Fruit fly (Drosophila melanogaster) whole organism, embryonic: ENCODE data around the gene L2HGDH.
A peak's percentile ranks its signal among the peaks of the same experiment; 100 is the strongest.

Experiments
- Adf1 ChIP-seq: fragments of 200-800 bp; sonication (Bioruptor generic); IDR thresholded peaks from 2 replicates; pipeline ENCODE4 v1.3.6; 2022; ENCODE audit warnings: missing biosample characterization, missing genetic modification characterization
- BEAF-32 ChIP-seq: fragments of 200-800 bp; sonication (Bioruptor generic); optimal IDR thresholded peaks from 3 replicates; lab custom pipeline; 2017; ENCODE audit warnings: missing biosample characterization, missing genetic modification characterization, mild to moderate bottlenecking, moderate library complexity, missing genetic modification reagents
- Bgb ChIP-seq: fragments of 200-800 bp; sonication (Bioruptor generic); IDR thresholded peaks from 2 replicates; pipeline ENCODE4 v1.3.6; 2022; ENCODE audit warnings: missing biosample characterization, missing genetic modification characterization; ENCODE audit not compliant: partially characterized antibody
- CG10543 ChIP-seq: fragments of 200-800 bp; sonication (Bioruptor generic); optimal IDR thresholded peaks from 3 replicates; lab custom pipeline; 2017; ENCODE audit warnings: missing biosample characterization, mild to moderate bottlenecking, missing genetic modification characterization, moderate library complexity
- CG11456 ChIP-seq: fragments of 200-800 bp; sonication (Bioruptor generic); IDR thresholded peaks from 3 replicates; pipeline ENCODE4 v1.3.6; 2022; ENCODE audit warnings: missing biosample characterization, missing genetic modification characterization
- CG11696 ChIP-seq: fragments of 200-800 bp; sonication (Bioruptor generic); IDR thresholded peaks from 2 replicates; pipeline ENCODE4 v1.3.6; 2022; ENCODE audit warnings: missing biosample characterization, missing genetic modification characterization
- CG12659 ChIP-seq: fragments of 200-800 bp; sonication (Bioruptor generic); optimal IDR thresholded peaks from 3 replicates; lab custom pipeline; 2017; ENCODE audit warnings: mild to moderate bottlenecking, missing biosample characterization, missing genetic modification reagents, missing genetic modification characterization
- CG14965 ChIP-seq: fragments of 200-800 bp; sonication (Bioruptor generic); optimal IDR thresholded peaks from 2 replicates; lab custom pipeline; 2016; ENCODE audit warnings: missing biosample characterization, missing genetic modification characterization, borderline replicate concordance
- CG15073 ChIP-seq: fragments of 200-800 bp; sonication (Bioruptor generic); optimal IDR thresholded peaks from 2 replicates; lab custom pipeline; 2016; ENCODE audit warnings: missing biosample characterization, missing genetic modification characterization
- CG15514 ChIP-seq: fragments of 200-800 bp; sonication (Bioruptor generic); optimal IDR thresholded peaks from 3 replicates; lab custom pipeline; 2017; ENCODE audit warnings: missing biosample characterization, missing genetic modification characterization, mild to moderate bottlenecking, moderate library complexity, missing genetic modification reagents
- CG1647 ChIP-seq: fragments of 200-800 bp; sonication (Bioruptor generic); optimal IDR thresholded peaks from 3 replicates; lab custom pipeline; 2016; ENCODE audit warnings: missing biosample characterization, missing genetic modification characterization
- CG17186 ChIP-seq: fragments of 200-800 bp; sonication (Bioruptor generic); optimal IDR thresholded peaks from 3 replicates; lab custom pipeline; 2017; ENCODE audit warnings: missing biosample characterization, missing genetic modification reagents, missing genetic modification characterization
- CG17359 ChIP-seq: fragments of 200-800 bp; sonication (Bioruptor generic); optimal IDR thresholded peaks from 3 replicates; lab custom pipeline; 2018; ENCODE audit warnings: missing biosample characterization, mild to moderate bottlenecking, missing genetic modification characterization, moderate library complexity
- CG18764 ChIP-seq: fragments of 200-800 bp; sonication (Bioruptor generic); optimal IDR thresholded peaks from 3 replicates; lab custom pipeline; 2016; ENCODE audit warnings: missing biosample characterization, missing genetic modification characterization
- CG31388 ChIP-seq: fragments of 200-800 bp; sonication (Bioruptor generic); optimal IDR thresholded peaks from 2 replicates; lab custom pipeline; 2016; ENCODE audit warnings: missing biosample characterization, missing genetic modification characterization
- CG32532 ChIP-seq: fragments of 200-800 bp; sonication (Bioruptor generic); IDR thresholded peaks from 2 replicates; pipeline ENCODE4 v1.3.6; 2022; ENCODE audit warnings: missing biosample characterization, missing genetic modification characterization
- CG33557 ChIP-seq: fragments of 200-800 bp; sonication (Bioruptor generic); optimal IDR thresholded peaks from 2 replicates; lab custom pipeline; 2019; ENCODE audit warnings: missing biosample characterization, mild to moderate bottlenecking, missing genetic modification characterization, moderate library complexity
- CG3995 ChIP-seq: fragments of 200-800 bp; sonication (Bioruptor generic); optimal IDR thresholded peaks from 3 replicates; lab custom pipeline; 2016; ENCODE audit warnings: missing biosample characterization, missing genetic modification characterization
- CG4854 ChIP-seq: fragments of 200-800 bp; sonication (Bioruptor generic); optimal IDR thresholded peaks from 2 replicates; lab custom pipeline; 2016; ENCODE audit warnings: missing biosample characterization, missing genetic modification characterization, inconsistent platforms
- CG6254 ChIP-seq: fragments of 200-800 bp; sonication (Bioruptor generic); optimal IDR thresholded peaks from 3 replicates; lab custom pipeline; 2017; ENCODE audit warnings: mild to moderate bottlenecking, missing biosample characterization, missing genetic modification reagents, missing genetic modification characterization
- CG8290 ChIP-seq, 3 experiments: fragments of 200-800 bp; sonication (Bioruptor generic); optimal IDR thresholded peaks; 2 replicates each; lab custom pipeline; 2016 to 2019; ENCODE audit warnings: missing biosample characterization in 3 of 3, missing genetic modification characterization in 3 of 3, mild to moderate bottlenecking in 2 of 3, moderate library complexity in 1 of 3
- CG8478 ChIP-seq: fragments of >200 bp; optimal IDR thresholded peaks from 2 replicates; lab custom pipeline; 2018
- CG8765 ChIP-seq: fragments of 200-800 bp; sonication (Bioruptor generic); IDR thresholded peaks from 2 replicates; pipeline ENCODE4 v1.3.6; 2022; ENCODE audit warnings: missing biosample characterization, missing genetic modification characterization
- D ChIP-seq, 2 experiments: fragments of 200-800 bp in 1 of 2; fragments of >200 bp in 1 of 2; sonication (Bioruptor generic) in 1 of 2; optimal IDR thresholded peaks; 2 replicates in 1 of 2; 3 replicates in 1 of 2; lab custom pipeline; 2017; ENCODE audit warnings: mild to moderate bottlenecking in 1 of 2, missing biosample characterization in 1 of 2, missing genetic modification characterization in 1 of 2, missing genetic modification reagents in 1 of 2
- Drgx ChIP-seq: fragments of 200-800 bp; sonication (Bioruptor generic); IDR thresholded peaks from 2 replicates; pipeline ENCODE4 v1.3.6; 2022; ENCODE audit warnings: missing biosample characterization, missing genetic modification characterization
- Fer2 ChIP-seq: fragments of 200-800 bp; sonication (Bioruptor generic); optimal IDR thresholded peaks from 2 replicates; lab custom pipeline; 2018; ENCODE audit warnings: missing biosample characterization, mild to moderate bottlenecking, missing genetic modification characterization, moderate library complexity
- HHEX ChIP-seq: fragments of 200-800 bp; sonication (Bioruptor generic); optimal IDR thresholded peaks from 3 replicates; lab custom pipeline; 2017; ENCODE audit warnings: missing biosample characterization, mild to moderate bottlenecking, missing genetic modification characterization, missing genetic modification reagents
- Meics ChIP-seq: fragments of 200-800 bp; sonication (Bioruptor generic); optimal IDR thresholded peaks from 2 replicates; lab custom pipeline; 2017; ENCODE audit warnings: missing biosample characterization, mild to moderate bottlenecking, missing genetic modification characterization
- Poxn ChIP-seq: fragments of 200-800 bp; sonication (Bioruptor generic); IDR thresholded peaks from 2 replicates; pipeline ENCODE4 v1.3.6; 2022; ENCODE audit warnings: missing biosample characterization, missing genetic modification characterization
- Sin3A ChIP-seq: fragments of >200 bp; optimal IDR thresholded peaks from 2 replicates; lab custom pipeline; 2018
- Tbp ChIP-seq: fragments of >200 bp; optimal IDR thresholded peaks from 2 replicates; lab custom pipeline; 2018; ENCODE audit warnings: missing biosample characterization, missing genetic modification characterization
- abd-A ChIP-seq: fragments of 200-800 bp; sonication (Bioruptor generic); optimal IDR thresholded peaks from 3 replicates; lab custom pipeline; 2019; ENCODE audit warnings: missing biosample characterization, mild to moderate bottlenecking, missing genetic modification characterization, moderate library complexity
- chif ChIP-seq, 2 experiments: fragments of 200-800 bp; sonication (Bioruptor generic); optimal IDR thresholded peaks; 3 replicates each; lab custom pipeline; 2016; ENCODE audit warnings: missing biosample characterization in 2 of 2, missing genetic modification characterization in 2 of 2
- crol ChIP-seq: fragments of 200-800 bp; sonication (Bioruptor generic); IDR thresholded peaks from 2 replicates; pipeline ENCODE4 v1.3.6; 2022; ENCODE audit warnings: missing biosample characterization, missing genetic modification characterization
- dimm ChIP-seq: fragments of 200-800 bp; sonication (Bioruptor generic); IDR thresholded peaks from 2 replicates; pipeline ENCODE4 v1.3.6; 2022; ENCODE audit warnings: missing biosample characterization, missing genetic modification characterization
- dmrt99B ChIP-seq: fragments of 200-800 bp; sonication (Bioruptor generic); optimal IDR thresholded peaks from 2 replicates; lab custom pipeline; 2018; ENCODE audit warnings: missing biosample characterization, mild to moderate bottlenecking, missing genetic modification characterization, moderate library complexity
- dpn ChIP-seq, 2 experiments: fragments of 200-800 bp; sonication (Bioruptor generic); optimal IDR thresholded peaks; 3 replicates each; lab custom pipeline; 2016; ENCODE audit warnings: missing biosample characterization in 2 of 2, missing genetic modification characterization in 2 of 2
- dysf ChIP-seq: fragments of 200-800 bp; sonication (Bioruptor generic); IDR thresholded peaks from 3 replicates; pipeline ENCODE4 v1.3.6; 2022; ENCODE audit warnings: missing biosample characterization, missing genetic modification characterization
- gsb ChIP-seq: fragments of 200-800 bp; sonication (Bioruptor generic); IDR thresholded peaks from 2 replicates; pipeline ENCODE4 v1.3.6; 2022; ENCODE audit warnings: missing biosample characterization, missing genetic modification characterization
- hkb ChIP-seq, 2 experiments: fragments of 200-800 bp in 1 of 2; fragments of >200 bp in 1 of 2; sonication (Bioruptor generic) in 1 of 2; IDR thresholded peaks in 1 of 2; optimal IDR thresholded peaks in 1 of 2; 2 replicates each; pipeline versions ENCODE4 v1.3.6 to Lab custom; 2017 to 2022; ENCODE audit warnings: missing biosample characterization in 1 of 2, missing genetic modification characterization in 1 of 2
- ind ChIP-seq: fragments of 200-800 bp; sonication (Bioruptor generic); optimal IDR thresholded peaks from 3 replicates; lab custom pipeline; 2016; ENCODE audit warnings: missing biosample characterization, missing genetic modification characterization
- org-1 ChIP-seq: fragments of 200-800 bp; sonication (Bioruptor generic); optimal IDR thresholded peaks from 2 replicates; lab custom pipeline; 2017; ENCODE audit warnings: missing biosample characterization, missing genetic modification characterization
- scrt ChIP-seq: fragments of 200-800 bp; sonication (Bioruptor generic); optimal IDR thresholded peaks from 2 replicates; lab custom pipeline; 2018; ENCODE audit warnings: missing biosample characterization, mild to moderate bottlenecking, missing genetic modification characterization, moderate library complexity
- slbo ChIP-seq: fragments of 200-800 bp; sonication (Bioruptor generic); IDR thresholded peaks from 2 replicates; pipeline ENCODE4 v1.3.6; 2022; ENCODE audit warnings: missing biosample characterization, missing genetic modification characterization
- tin ChIP-seq: fragments of 200-800 bp; sonication (Bioruptor generic); optimal IDR thresholded peaks from 3 replicates; lab custom pipeline; 2016; ENCODE audit warnings: missing biosample characterization, missing genetic modification characterization
- tll ChIP-seq, 2 experiments: fragments of 200-800 bp in 1 of 2; fragments of >200 bp in 1 of 2; sonication (Bioruptor generic) in 1 of 2; optimal IDR thresholded peaks; 2 replicates each; lab custom pipeline; 2017 to 2019; ENCODE audit warnings: missing biosample characterization in 2 of 2, missing genetic modification characterization in 2 of 2, mild to moderate bottlenecking in 1 of 2, moderate library complexity in 1 of 2
- vfl ChIP-seq: fragments of 200-800 bp; sonication (Bioruptor generic); optimal IDR thresholded peaks from 2 replicates; lab custom pipeline; 2016; ENCODE audit warnings: missing biosample characterization, missing genetic modification characterization
- vvl ChIP-seq: fragments of 200-800 bp; sonication (Bioruptor generic); IDR thresholded peaks from 2 replicates; pipeline ENCODE4 v1.3.6; 2022; ENCODE audit warnings: missing biosample characterization, missing genetic modification characterization
- zen2 ChIP-seq: fragments of 200-800 bp; sonication (Bioruptor generic); IDR thresholded peaks from 3 replicates; pipeline ENCODE4 v1.3.6; 2022; ENCODE audit warnings: missing biosample characterization, missing genetic modification characterization; ENCODE audit not compliant: partially characterized antibody

L2HGDH gene

dm6 chr2L:19021278-19022220, 47.3 kb upstream of the L2HGDH start (continued):
- TF ChIP-seq ind (GFP tag; lab: Kevin White, UChicago) (peak; percentile 57), CG6254 (GFP tag; lab: Kevin White, UChicago) (peak; percentile 49), dpn (GFP tag; optimal IDR thresholded peaks at IDR 0.05; lab: Kevin White, UChicago) (peak; percentile 4 to 72), CG1647 (no peak), slbo (peak; percentile 72), CG3995 (no peak), BEAF-32 (GFP tag; lab: Kevin White, UChicago) (no peak), scrt (GFP tag; lab: Kevin White, UChicago) (peak; percentile 72), zen2 (no peak), CG31388 (GFP tag; lab: Kevin White, UChicago) (no peak), CG15514 (GFP tag; lab: Kevin White, UChicago) (peak; percentile 43), CG11456 (GFP tag; lab: Robert Waterston, UW) (peak; percentile 65), tll (GFP tag; optimal IDR thresholded peaks at IDR 0.05; lab: Kevin White, UChicago) (no peak), Fer2 (tag; lab: Kevin White, UChicago) (peak; percentile 41), Sin3A (lab: Kevin White, UChicago) (no peak), Tbp (GFP tag; lab: Kevin White, UChicago) (no peak), CG8290 (GFP tag; optimal IDR thresholded peaks at IDR 0.05; lab: Kevin White, UChicago) (peak; percentile 25), CG8290 (tag; optimal IDR thresholded peaks at IDR 0.05; lab: Kevin White, UChicago) (no peak), CG33557 (peak; percentile 37), CG12659 (GFP tag; lab: Kevin White, UChicago) (peak; percentile 85), Bgb (GFP tag; lab: Robert Waterston, UW) (no peak), hkb (optimal IDR thresholded peaks at IDR 0.05; lab: Kevin White, UChicago) (no peak), hkb (GFP tag; IDR thresholded peaks at IDR 0.05; lab: Robert Waterston, UW) (peak; percentile 70), Meics (GFP tag; lab: Kevin White, UChicago) (peak; percentile 83), vvl (GFP tag; lab: Robert Waterston, UW) (peak; percentile 76), CG14965 (GFP tag; lab: Kevin White, UChicago) (no peak), tin (GFP tag; lab: Kevin White, UChicago) (peak; percentile 62), Drgx (GFP tag; lab: Robert Waterston, UW) (no peak), org-1 (GFP tag; lab: Kevin White, UChicago) (peak; percentile 84), CG11696 (no peak), CG15073 (GFP tag; lab: Kevin White, UChicago) (peak; percentile 4), dimm (GFP tag; lab: Robert Waterston, UW) (no peak), gsb (GFP tag; lab: Robert Waterston, UW) (0 out of 2 replicates have a peak, but pooled peaks have one; percentile 35), CG4854 (GFP tag; lab: Kevin White, UChicago) (peak; percentile 17), CG8478 (lab: Kevin White, UChicago) (no peak), D (optimal IDR thresholded peaks at IDR 0.05; lab: Kevin White, UChicago) (no peak), D (GFP tag; optimal IDR thresholded peaks at IDR 0.05; lab: Kevin White, UChicago) (peak; percentile 68), dmrt99B (peak; percentile 85), Poxn (GFP tag; lab: Robert Waterston, UW) (no peak)

- TF ChIP-seq HHEX (GFP tag; lab: Kevin White, UChicago) (no peak), dysf (0 out of 3 replicates have a peak, but pooled peaks have one; percentile 3), Adf1 (GFP tag; lab: Robert Waterston, UW) (peak; percentile 66; the same call in 1 of the 2 replicates), abd-A (tag; lab: Kevin White, UChicago) (peak; percentile 96), CG17359 (peak; percentile 41), crol (peak; percentile 38; the same call in 1 of the 2 replicates), CG8765 (no peak), chif (GFP tag; optimal IDR thresholded peaks at IDR 0.05; lab: Kevin White, UChicago) (no peak), vfl (GFP tag; lab: Kevin White, UChicago) (no peak), CG32532 (GFP tag; lab: Robert Waterston, UW) (no peak), CG10543 (GFP tag; lab: Kevin White, UChicago) (peak; percentile 34), CG18764 (GFP tag; lab: Kevin White, UChicago) (no peak), CG17186 (GFP tag; lab: Kevin White, UChicago) (no peak)
Measured at dm6 chr2L:19019640-19020039, 45.4 kb upstream of the L2HGDH start.
